Worm (Caenorhabditis elegans) whole organism, L4/young adult: ENCODE measurements around the gene T07F12.2.

Experiments used
- W03F9.2 ChIP-seq: fragments of 150-350 bp; optimal IDR thresholded peaks from 2 replicates; lab custom pipeline; 2014; ENCODE audit warnings: missing biosample characterization, missing genetic modification characterization
- dao-5 ChIP-seq: sonication (generic microtip); optimal IDR thresholded peaks from 2 replicates; lab custom pipeline; 2016; ENCODE audit warnings: missing genotype, missing genetic modification characterization, moderate library complexity, missing compliant biosample characterization
- him-1 ChIP-seq: sonication (generic microtip); optimal IDR thresholded peaks from 2 replicates; lab custom pipeline; 2016; ENCODE audit warnings: missing genotype, missing genetic modification reagents, missing genetic modification characterization, missing compliant biosample characterization

T07F12.2 gene

DNA sequence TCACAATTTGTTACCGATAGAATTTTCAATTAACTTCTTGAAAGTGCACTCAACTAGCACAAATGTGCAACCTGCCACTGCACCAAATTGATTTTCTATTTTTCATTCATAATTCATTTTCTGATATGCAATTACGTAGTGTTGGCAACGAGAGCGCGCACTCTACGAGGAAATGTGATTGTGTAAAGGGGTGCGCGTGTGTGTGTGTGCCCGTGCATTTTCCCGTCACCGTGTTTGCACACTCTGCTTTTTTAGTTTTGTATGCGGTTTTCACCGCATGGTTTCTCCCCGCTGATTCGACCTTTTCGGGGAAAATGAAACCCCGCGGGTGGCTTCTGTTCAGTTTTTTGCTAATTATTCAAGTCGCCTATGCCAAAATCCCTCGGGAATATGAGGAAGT, at the start of gene T07F12.2:
Gene T07F12.2 (plus strand): TSS at position 87 of the 400 bp plus-strand sequence.
- TF ChIP-seq W03F9.2 (tag; lab: Kevin White, UChicago) (no peak), dao-5 (tag; lab: Kevin White, UChicago) (no peak), him-1 (tag; lab: Kevin White, UChicago) (no peak)

DNA sequence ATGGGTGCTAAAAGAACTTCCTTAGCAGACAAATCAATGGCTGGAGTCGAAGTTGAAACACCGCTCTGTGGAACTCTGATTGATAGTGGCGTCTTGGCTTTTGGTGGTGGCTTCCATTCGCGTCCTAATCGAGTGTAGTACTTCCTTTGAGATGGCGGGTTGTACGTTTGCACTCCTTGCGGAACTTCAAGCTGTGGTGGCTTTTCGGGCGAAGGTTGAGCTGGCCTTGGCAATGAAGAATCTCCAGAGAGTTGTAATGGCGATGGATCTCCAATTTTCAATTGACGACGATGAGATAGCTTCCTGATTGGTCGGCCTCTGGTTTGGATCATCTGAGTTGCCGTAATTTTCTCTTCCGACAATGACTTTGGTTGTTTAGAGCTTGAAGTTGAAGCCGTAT, 49.4 kb upstream of the T07F12.2 start:
- TF ChIP-seq him-1 (tag; lab: Kevin White, UChicago) (no peak), W03F9.2 (tag; lab: Kevin White, UChicago) (no peak), dao-5 (tag; lab: Kevin White, UChicago) (no peak)

DNA sequence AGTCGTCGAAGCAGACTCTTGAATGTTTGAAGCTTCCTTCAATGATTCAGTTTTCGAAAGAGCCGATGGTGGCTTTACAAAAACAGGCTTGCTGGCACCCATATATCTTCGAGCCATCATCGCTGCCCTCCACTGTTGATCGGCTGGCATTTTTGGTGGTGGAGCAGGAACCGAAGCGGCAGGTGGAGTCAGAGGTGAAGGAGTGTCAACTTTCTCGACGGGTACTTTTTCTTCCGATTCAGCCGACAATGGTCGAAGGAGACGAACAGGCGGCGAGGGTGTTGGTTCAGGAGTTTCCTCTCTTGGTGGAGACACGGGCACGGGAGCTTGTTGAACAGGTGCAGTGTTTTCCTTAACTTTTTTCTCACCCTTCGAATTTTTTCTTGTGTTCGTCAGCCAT, 47.7 kb upstream of the T07F12.2 start:
- no peak for TF ChIP-seq dao-5 (tag; lab: Kevin White, UChicago)
- TF ChIP-seq W03F9.2 (tag; lab: Kevin White, UChicago) = no peak
- no peak for TF ChIP-seq him-1 (tag; lab: Kevin White, UChicago)

DNA sequence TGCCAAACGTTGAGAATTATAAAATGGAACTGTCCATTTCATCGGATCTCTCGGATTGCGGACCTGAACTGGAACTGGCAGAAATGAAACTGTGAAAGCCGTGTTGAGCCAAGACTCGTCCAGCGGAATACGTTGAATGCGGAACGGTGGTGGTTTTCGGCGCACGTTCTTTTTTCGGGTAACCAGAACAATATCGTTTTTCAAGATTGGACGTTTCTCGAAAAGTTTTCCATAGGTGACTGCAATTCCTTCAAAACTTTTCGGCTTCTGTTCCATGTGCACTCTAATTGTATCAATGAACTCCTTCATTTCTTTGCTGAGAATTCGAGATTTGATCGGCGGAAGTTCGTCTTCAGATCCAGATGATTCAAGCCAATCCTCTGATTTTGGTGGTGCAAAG, 45.3 kb upstream of the T07F12.2 start:
- TF ChIP-seq W03F9.2 (tag; lab: Kevin White, UChicago) = no peak
- TF ChIP-seq him-1 (tag; lab: Kevin White, UChicago) = no peak
- no peak for TF ChIP-seq dao-5 (tag; lab: Kevin White, UChicago)

DNA sequence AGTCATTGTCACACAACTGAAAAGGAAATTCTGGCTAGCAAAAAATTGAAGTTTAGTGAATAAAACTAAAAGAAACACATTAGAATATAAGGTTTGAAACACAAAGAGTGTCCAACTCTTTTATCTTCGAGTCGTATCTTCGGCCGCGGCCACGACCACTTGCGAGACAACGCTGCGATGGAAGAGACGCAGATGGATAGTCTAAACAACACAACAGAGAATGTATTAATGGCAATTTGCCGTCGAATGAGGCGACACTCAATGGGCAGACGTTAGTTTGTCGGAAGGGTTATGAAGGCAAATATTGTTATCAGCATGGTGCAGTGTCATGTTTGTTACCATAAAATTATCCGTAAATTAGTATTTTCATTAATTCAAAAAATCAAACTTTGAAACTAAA, 37.0 kb upstream of the T07F12.2 start, which contains the start of gene F39C12.1:
Gene F39C12.1 (minus strand): TSS at position 136 of the 400 bp plus-strand sequence.
- TF ChIP-seq him-1 (tag; lab: Kevin White, UChicago) (no peak), dao-5 (tag; lab: Kevin White, UChicago) (no peak), W03F9.2 (tag; lab: Kevin White, UChicago) (no peak)

DNA sequence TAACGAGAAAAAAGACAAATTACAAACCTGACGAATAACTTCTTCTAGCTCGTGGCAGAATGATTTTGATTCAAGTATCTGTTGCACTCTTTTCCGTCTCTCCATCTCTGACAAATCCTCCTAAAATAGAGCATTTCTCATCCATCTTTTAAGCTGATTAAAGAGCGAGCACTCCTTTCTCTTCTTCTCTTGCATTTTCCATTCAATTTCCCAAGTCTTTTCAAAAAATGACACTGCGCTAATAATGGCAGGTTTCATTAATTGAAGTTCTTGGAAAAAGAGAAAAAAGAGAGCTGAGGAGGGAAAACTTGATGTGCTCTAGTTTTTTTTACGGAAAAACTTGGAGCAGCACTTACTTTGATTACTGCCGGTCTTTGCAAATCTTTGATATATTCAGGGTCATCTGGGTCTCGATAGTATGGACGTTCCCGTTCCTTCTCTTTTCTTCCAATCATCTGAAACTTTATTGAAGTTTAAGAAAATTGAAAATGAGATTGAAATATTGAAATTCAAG, 30.4 kb upstream of the T07F12.2 start, which contains the start of gene add-1:
Gene add-1 (minus strand): TSS at position 464 of the 514 bp plus-strand sequence.
- TF ChIP-seq him-1 (tag; lab: Kevin White, UChicago) (no peak), W03F9.2 (tag; lab: Kevin White, UChicago) (no peak), dao-5 (tag; lab: Kevin White, UChicago) (no peak)

DNA sequence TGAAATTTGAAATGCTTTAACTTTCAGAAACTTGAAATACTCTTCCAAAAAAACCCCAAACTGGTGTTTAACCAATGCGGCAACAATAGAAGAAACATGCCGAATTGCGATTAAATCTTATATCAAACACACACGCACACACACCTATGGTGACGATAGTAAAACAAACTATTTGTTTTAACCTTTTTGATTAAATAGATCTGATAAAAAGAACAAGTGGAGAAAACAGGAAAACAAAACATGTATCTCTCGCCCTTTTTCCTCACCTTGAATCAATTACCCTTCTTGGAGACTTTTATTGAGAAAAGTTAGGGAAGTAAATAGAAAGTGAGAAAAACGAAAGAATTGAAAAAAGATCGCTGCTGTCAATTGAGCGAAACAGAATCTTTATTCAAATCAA, 28.6 kb upstream of the T07F12.2 start:
- TF ChIP-seq dao-5 (tag; lab: Kevin White, UChicago) (no peak), W03F9.2 (tag; lab: Kevin White, UChicago) (no peak), him-1 (tag; lab: Kevin White, UChicago) (no peak)

DNA sequence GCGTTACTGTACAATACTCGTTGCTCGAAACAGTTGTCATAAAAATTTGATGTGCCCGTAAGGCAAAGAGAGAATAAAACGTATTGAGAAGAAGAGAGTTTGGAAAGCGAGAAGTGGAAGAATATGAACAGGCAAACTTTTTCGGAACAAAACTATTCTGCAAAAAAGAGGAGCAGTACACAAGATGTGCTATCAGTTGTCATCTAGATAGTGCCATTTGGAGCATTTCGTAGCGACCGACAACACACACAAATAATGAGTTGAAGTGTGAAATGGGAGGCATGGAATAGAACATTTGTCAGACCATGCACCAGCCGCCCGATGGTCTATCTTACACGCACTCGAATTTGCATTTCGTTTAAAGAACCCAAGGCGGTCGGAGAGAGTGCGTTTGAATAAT, 28.0 kb upstream of the T07F12.2 start:
- TF ChIP-seq him-1 (tag; lab: Kevin White, UChicago) (no peak), dao-5 (tag; lab: Kevin White, UChicago) (no peak), W03F9.2 (tag; lab: Kevin White, UChicago) (no peak)

DNA sequence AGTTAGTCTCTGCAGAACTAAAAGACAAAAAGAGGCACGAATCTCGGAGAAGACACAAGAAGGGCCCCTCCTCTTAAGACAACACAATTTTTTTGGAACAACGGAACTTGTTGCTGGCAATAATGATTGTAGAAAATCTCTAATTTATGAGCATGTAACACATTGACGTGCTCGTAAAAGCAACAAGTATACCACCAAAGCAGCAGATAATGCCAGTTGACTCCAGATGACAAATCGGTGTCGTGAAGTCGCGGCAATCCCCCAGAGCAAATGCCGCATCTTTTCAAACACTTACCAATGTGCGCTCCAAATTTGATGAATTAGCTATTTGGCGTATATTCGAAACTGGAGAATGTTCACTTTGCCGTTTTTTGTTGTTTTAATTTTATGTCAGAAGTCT, 25.8 kb upstream of the T07F12.2 start:
- no peak for TF ChIP-seq him-1 (tag; lab: Kevin White, UChicago)
- TF ChIP-seq dao-5 (tag; lab: Kevin White, UChicago) = no peak
- no peak for TF ChIP-seq W03F9.2 (tag; lab: Kevin White, UChicago)

DNA sequence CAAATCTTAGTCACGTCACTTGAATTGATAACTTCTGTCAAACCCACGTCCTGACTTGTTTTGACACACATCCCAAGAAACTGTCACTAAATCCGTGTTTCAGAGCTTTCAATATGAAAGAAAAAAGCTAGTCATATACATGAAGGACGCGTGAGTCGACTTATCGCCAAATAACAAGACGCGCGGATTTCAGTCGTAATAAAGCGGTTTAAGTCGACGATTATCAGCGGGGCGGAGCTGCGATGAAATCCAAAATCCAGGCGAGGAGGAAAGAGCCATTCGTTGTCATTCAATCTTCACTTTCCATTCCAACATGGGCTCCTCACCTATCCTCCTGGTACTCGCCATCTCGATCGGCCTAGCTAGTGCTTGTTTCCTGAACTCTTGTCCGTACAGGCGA, 24.2 kb upstream of the T07F12.2 start, which contains the start of gene ntc-1:
Gene ntc-1 (plus strand): TSS at position 301 of the 400 bp plus-strand sequence.
- TF ChIP-seq him-1 (tag; lab: Kevin White, UChicago) = no peak
- no peak for TF ChIP-seq dao-5 (tag; lab: Kevin White, UChicago)
- no peak for TF ChIP-seq W03F9.2 (tag; lab: Kevin White, UChicago)

DNA sequence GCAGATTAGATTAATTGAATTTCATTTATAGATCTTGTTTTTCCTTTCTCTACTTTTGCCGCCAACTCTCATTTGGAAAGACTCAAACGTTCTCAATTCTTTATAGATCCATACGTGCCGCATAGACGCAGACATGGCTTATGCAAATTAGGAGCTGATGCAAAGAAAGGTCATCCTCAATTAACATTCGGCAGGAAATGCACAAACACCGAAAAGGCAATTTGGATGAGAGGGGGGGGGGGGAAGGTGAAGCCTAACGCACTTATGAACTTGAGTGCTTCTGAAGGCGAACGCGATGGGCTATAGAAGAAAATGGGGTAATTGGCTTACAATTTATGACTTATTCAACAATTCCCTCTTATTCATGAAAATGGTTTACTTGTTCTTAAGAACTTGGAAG, 20.4 kb upstream of the T07F12.2 start:
- TF ChIP-seq dao-5 (tag; lab: Kevin White, UChicago) (no peak), him-1 (tag; lab: Kevin White, UChicago) (no peak), W03F9.2 (tag; lab: Kevin White, UChicago) (no peak)

DNA sequence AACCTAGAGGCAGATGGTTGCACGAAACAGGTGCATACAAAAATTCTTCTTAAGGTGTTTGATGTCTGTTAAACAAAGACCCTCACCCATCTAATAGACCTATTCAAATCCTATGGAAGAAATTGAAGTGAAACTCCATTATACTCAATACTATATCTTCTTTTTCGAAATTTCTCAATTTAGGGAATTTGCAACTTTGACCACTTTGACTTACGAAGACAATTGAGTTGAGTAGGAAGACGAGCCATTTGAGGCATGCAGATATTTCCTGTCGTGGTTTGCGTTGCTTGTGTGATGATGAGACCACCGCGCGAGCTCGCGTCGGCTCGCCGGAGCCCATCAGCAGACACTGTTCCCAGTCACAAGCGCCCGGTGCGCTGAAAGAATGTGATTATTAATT, 19.4 kb upstream of the T07F12.2 start:
- TF ChIP-seq W03F9.2 (tag; lab: Kevin White, UChicago) = no peak
- TF ChIP-seq him-1 (tag; lab: Kevin White, UChicago) = no peak
- no peak for TF ChIP-seq dao-5 (tag; lab: Kevin White, UChicago)

DNA sequence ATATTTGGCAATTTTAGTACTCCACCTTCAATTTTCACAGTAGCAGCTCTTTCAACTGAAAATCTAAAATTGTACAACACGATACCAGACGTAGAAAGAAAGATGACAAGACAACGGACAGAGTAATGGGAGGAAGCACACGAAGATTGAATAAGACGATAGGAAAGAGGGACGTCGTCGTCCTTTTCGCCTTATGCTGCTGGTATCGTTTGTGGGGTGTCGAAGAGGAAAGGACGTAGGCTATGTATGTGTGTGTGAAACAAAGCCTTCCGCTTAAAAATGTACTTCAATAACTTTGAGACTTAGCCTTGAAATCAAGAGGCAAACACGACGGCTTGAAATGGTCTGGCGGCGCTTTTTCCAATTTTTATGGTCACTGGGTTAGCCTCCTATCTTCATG, 17.3 kb upstream of the T07F12.2 start:
- TF ChIP-seq W03F9.2 (tag; lab: Kevin White, UChicago) (no peak), him-1 (tag; lab: Kevin White, UChicago) (no peak), dao-5 (tag; lab: Kevin White, UChicago) (no peak)

DNA sequence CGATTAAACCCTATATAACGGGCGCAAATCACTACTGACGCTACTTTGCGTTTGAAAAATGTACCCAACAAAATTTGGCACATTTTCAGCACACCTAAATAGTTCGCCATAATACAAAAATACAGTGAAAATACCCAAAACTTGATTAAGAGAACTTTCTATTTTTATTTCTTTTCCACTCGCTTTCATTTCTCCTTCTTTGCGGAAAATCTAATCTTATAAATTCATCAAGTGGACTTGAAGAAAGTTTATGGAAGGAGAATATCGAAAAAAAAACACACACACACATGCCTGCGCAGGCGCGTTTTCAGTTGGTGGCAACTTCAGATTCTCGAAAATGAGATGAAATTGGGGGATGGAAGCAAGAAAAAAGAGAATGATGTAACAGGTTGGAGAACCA, 14.7 kb upstream of the T07F12.2 start:
- TF ChIP-seq him-1 (tag; lab: Kevin White, UChicago) (no peak), dao-5 (tag; lab: Kevin White, UChicago) (no peak), W03F9.2 (tag; lab: Kevin White, UChicago) (no peak)
